Worm (Caenorhabditis elegans) whole organism, L1 larva: ENCODE data around the gene ZK856.18.
A peak's percentile ranks its signal among the peaks of the same experiment; 100 is the strongest.

ENCODE experiments used
- C16A3.4 ChIP-seq: fragments of 150-350 bp; optimal IDR thresholded peaks from 2 replicates; lab custom pipeline; 2014; ENCODE audit warnings: missing biosample characterization, missing genetic modification characterization
- Y116A8C.19 ChIP-seq: sonication (generic microtip); optimal IDR thresholded peaks from 2 replicates; lab custom pipeline; 2016; ENCODE audit warnings: missing compliant biosample characterization, missing genetic modification characterization, borderline replicate concordance
- aha-1 ChIP-seq: fragments of 150-350 bp; optimal IDR thresholded peaks from 2 replicates; lab custom pipeline; 2014; ENCODE audit warnings: missing biosample characterization, missing genetic modification characterization
- blmp-1 ChIP-seq: fragments of 150-350 bp; optimal IDR thresholded peaks from 2 replicates; lab custom pipeline; 2014; ENCODE audit warnings: missing biosample characterization, missing genetic modification characterization
- ces-1 ChIP-seq: fragments of 150-350 bp; optimal IDR thresholded peaks from 2 replicates; lab custom pipeline; 2014; ENCODE audit warnings: missing biosample characterization, missing genetic modification reagents, missing genetic modification characterization
- dpl-1 ChIP-seq, 3 experiments: fragments of 150-350 bp in 2 of 3; sonication (generic microtip) in 1 of 3; optimal IDR thresholded peaks; 2 replicates each; lab custom pipeline; 2014 to 2017; ENCODE audit warnings: missing biosample characterization in 3 of 3, missing genetic modification characterization in 3 of 3, missing genetic modification reagents in 3 of 3
- efl-1 ChIP-seq, 4 experiments: fragments of 150-350 bp; optimal IDR thresholded peaks in 3 of 4; peaks in 1 of 4; 1 replicate in 1 of 4; 2 replicates in 3 of 4; lab custom pipeline; 2014; ENCODE audit warnings: missing biosample characterization in 2 of 4, missing genetic modification characterization in 2 of 4, missing genetic modification reagents in 2 of 4
- efl-3 ChIP-seq: fragments of 200-800 bp; sonication (Bioruptor generic); optimal IDR thresholded peaks from 2 replicates; lab custom pipeline; 2018; ENCODE audit warnings: mild to moderate bottlenecking, missing genetic modification characterization, missing compliant biosample characterization
- elt-2 ChIP-seq: sonication (generic microtip); optimal IDR thresholded peaks from 2 replicates; lab custom pipeline; 2016; ENCODE audit warnings: missing genetic modification characterization, mild to moderate bottlenecking, inconsistent platforms, missing compliant biosample characterization, missing genetic modification reagents
- fkh-4 ChIP-seq: sonication (generic microtip); optimal IDR thresholded peaks from 2 replicates; lab custom pipeline; 2016; ENCODE audit warnings: missing compliant biosample characterization, missing genetic modification characterization, borderline replicate concordance
- fkh-8 ChIP-seq: sonication (generic microtip); optimal IDR thresholded peaks from 2 replicates; lab custom pipeline; 2016; ENCODE audit warnings: mild to moderate bottlenecking, missing genetic modification characterization, missing compliant biosample characterization
- hlh-17 ChIP-seq: fragments of 200-800 bp; sonication (Bioruptor generic); optimal IDR thresholded peaks from 2 replicates; lab custom pipeline; 2018; ENCODE audit warnings: missing genetic modification characterization, mild to moderate bottlenecking, missing compliant biosample characterization, moderate library complexity, borderline replicate concordance
- irx-1 ChIP-seq: sonication (generic microtip); optimal IDR thresholded peaks from 2 replicates; lab custom pipeline; 2016; ENCODE audit warnings: missing genetic modification characterization, missing compliant biosample characterization
- lin-13 ChIP-seq: fragments of 150-350 bp; optimal IDR thresholded peaks from 2 replicates; lab custom pipeline; 2014; ENCODE audit warnings: missing biosample characterization, missing genetic modification reagents, missing genetic modification characterization
- lin-35 ChIP-seq, 2 experiments: fragments of 150-350 bp; optimal IDR thresholded peaks; 2 replicates each; lab custom pipeline; 2014; ENCODE audit warnings: missing biosample characterization in 2 of 2, missing genetic modification characterization in 2 of 2, missing genetic modification reagents in 2 of 2
- lin-39 ChIP-seq: fragments of 150-350 bp; optimal IDR thresholded peaks from 2 replicates; lab custom pipeline; 2014; ENCODE audit warnings: missing biosample characterization, missing genetic modification reagents, missing genetic modification characterization
- nhr-20 ChIP-seq: sonication (generic microtip); optimal IDR thresholded peaks from 2 replicates; lab custom pipeline; 2016; ENCODE audit warnings: mild to moderate bottlenecking, missing genetic modification characterization, missing compliant biosample characterization
- nhr-237 ChIP-seq: fragments of 150-350 bp; optimal IDR thresholded peaks from 2 replicates; lab custom pipeline; 2014; ENCODE audit warnings: missing biosample characterization, missing genetic modification characterization
- nhr-28 ChIP-seq: fragments of 150-350 bp; optimal IDR thresholded peaks from 2 replicates; lab custom pipeline; 2014; ENCODE audit warnings: missing biosample characterization, missing genetic modification characterization
- nhr-76 ChIP-seq: sonication (generic microtip); optimal IDR thresholded peaks from 2 replicates; lab custom pipeline; 2017; ENCODE audit warnings: missing biosample characterization, missing genetic modification characterization
- nhr-84 ChIP-seq: sonication (generic microtip); optimal IDR thresholded peaks from 2 replicates; lab custom pipeline; 2017; ENCODE audit warnings: missing biosample characterization, missing genetic modification characterization
- nhr-90 ChIP-seq: sonication (generic microtip); optimal IDR thresholded peaks from 2 replicates; lab custom pipeline; 2016; ENCODE audit warnings: mild to moderate bottlenecking, missing genetic modification characterization, missing compliant biosample characterization; ENCODE audit not compliant: poor library complexity
- pax-3 ChIP-seq: fragments of 200-800 bp; sonication (Bioruptor generic); optimal IDR thresholded peaks from 2 replicates; lab custom pipeline; 2018; ENCODE audit warnings: mild to moderate bottlenecking, missing genetic modification characterization, moderate library complexity, missing compliant biosample characterization
- rnt-1 ChIP-seq: sonication (generic microtip); optimal IDR thresholded peaks from 2 replicates; lab custom pipeline; 2016; ENCODE audit warnings: mild to moderate bottlenecking, missing genetic modification characterization, moderate library complexity, missing compliant biosample characterization
- sptf-1 ChIP-seq: fragments of 150-350 bp; optimal IDR thresholded peaks from 2 replicates; lab custom pipeline; 2014; ENCODE audit warnings: missing biosample characterization, missing genetic modification characterization
- tbx-2 ChIP-seq: sonication (generic microtip); optimal IDR thresholded peaks from 2 replicates; lab custom pipeline; 2016; ENCODE audit warnings: missing genetic modification characterization, missing compliant biosample characterization
- tlp-1 ChIP-seq: fragments of 150-350 bp; optimal IDR thresholded peaks from 2 replicates; lab custom pipeline; 2014; ENCODE audit warnings: missing biosample characterization, missing genetic modification characterization
- vab-15 ChIP-seq: sonication (generic microtip); optimal IDR thresholded peaks from 2 replicates; lab custom pipeline; 2017; ENCODE audit warnings: missing genotype, mild to moderate bottlenecking, missing genetic modification characterization, missing compliant biosample characterization
- xbp-1 ChIP-seq: sonication (generic microtip); optimal IDR thresholded peaks from 2 replicates; lab custom pipeline; 2016; ENCODE audit warnings: missing genetic modification characterization, missing compliant biosample characterization
- ztf-11 ChIP-seq, 2 experiments: sonication (generic microtip); optimal IDR thresholded peaks; 2 replicates each; lab custom pipeline; 2016 to 2017; ENCODE audit warnings: missing genetic modification characterization in 2 of 2, missing biosample characterization in 1 of 2, missing compliant biosample characterization in 1 of 2
- ztf-4 ChIP-seq: fragments of 150-350 bp; optimal IDR thresholded peaks from 2 replicates; lab custom pipeline; 2014; ENCODE audit warnings: missing biosample characterization, missing genetic modification characterization

ZK856.18 gene

DNA sequence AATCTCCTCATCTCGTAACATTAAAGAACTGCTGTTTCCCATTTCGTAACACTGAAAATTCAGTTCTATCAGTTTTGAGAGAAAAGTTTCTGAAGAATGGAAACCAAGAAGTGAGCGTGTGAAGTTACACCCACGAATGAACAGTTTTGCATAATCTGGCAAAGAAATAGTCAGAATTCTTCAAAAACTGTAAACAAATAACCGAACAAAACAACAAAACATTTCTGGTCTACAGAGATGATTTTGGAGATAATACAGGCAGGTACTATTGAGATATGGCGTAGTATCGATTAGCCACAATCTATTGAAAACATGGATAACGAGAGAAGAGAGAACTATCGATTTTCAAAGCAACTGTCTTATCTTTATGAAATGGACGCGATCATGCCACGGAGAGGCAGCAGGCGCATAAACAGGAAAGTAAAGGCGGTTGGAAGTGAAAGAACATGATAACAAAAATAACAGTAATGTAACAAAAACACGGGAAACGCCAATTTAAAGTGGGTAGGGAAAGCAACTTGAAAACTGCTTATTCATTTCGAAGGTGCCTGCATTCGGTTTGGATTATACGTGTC, 17.7 kb upstream of the ZK856.18 start, which contains the start of gene chpf-1 (continued):
- TF ChIP-seq xbp-1 (tag; lab: Kevin White, UChicago) (no peak), sptf-1 (tag; lab: Kevin White, UChicago) (no peak), hlh-17 (GFP tag; lab: Kevin White, UChicago) (no peak), fkh-4 (tag; lab: Kevin White, UChicago) (no peak), Y116A8C.19 (tag; lab: Kevin White, UChicago) (no peak), nhr-84 (tag; lab: Kevin White, UChicago) (no peak), elt-2 (tag; lab: Kevin White, UChicago) (peak; percentile 22), blmp-1 (tag; lab: Kevin White, UChicago) (peak; percentile 80)

DNA sequence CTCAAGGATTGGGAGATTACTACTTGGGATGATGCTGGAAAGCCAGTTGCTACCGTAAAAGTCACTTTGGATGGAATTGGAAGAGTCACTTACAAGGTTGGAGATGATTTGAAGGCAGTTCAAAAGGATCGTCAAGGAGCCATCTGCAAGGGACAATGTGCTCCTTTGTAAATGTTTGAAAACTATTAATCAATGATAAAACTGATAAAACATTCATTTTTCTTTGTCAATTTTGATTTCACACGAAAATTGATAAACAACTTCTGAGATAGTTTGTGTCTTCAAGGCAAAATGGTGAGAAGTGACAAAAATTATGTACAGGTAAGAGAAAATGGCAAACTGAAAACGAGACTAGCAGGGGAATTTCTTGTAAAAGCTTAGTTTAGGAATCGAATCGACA, 16.5 kb upstream of the ZK856.18 start:
- TF ChIP-seq fkh-8 (no peak), efl-1 (optimal IDR thresholded peaks at IDR 0.05; lab: Kevin White, UChicago) (no peak), efl-1 (GFP tag; optimal IDR thresholded peaks at IDR 0.05 in 1 of 2; lab: Kevin White, UChicago) (peak in 1 of 2 experiments; percentile 91), elt-2 (tag; lab: Kevin White, UChicago) (peak; percentile 15), pax-3 (tag; lab: Kevin White, UChicago) (no peak)

DNA sequence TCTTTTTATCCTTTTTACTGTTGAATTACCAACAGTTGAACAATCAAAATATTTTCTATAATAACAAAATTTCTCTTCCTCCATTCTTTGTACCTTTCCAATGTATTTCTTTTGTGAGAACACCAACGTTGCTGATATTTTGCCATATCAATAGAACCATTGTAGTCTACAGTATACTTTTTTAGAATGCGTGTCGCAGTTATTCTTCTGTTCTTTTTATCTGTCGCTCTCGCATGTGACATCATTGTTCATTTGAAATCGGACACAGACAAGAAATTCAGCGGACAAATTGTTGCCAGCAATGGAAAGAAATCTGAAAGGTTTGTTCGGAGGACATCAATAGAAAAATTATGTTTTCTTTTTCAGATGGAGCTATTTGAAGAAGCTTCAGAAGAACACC, 16.1 kb upstream of the ZK856.18 start, which contains the start of gene ZK856.7:
ZK856.7 (plus strand) TSS at position 186 of the 400 bp plus-strand sequence.
- TF ChIP-seq nhr-20 (tag; lab: Kevin White, UChicago) = peak; percentile 16
- peak; percentile 9 for TF ChIP-seq blmp-1 (tag; lab: Kevin White, UChicago)
- TF ChIP-seq nhr-84 (tag; lab: Kevin White, UChicago) = no peak

DNA sequence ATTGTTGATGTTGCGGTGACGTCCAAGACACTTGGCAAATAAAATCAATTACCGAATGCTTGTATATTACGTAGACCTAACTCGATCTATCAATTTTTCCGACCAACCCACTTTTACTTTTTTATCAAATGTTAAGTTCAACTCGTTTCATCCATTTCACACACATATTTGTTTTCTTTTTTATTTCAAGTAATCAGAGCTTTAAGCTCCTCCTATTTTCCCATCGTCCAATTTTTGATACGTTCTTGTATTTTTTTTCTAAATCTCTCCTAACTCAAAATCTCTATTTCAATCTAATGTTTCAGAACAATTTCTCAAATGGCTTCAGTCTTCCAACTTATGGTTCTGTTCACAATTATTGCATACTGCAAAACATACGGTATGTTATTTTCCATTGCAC, 12.6 kb upstream of the ZK856.18 start, which contains the start of gene ZK856.6:
ZK856.6 (plus strand) TSS at position 301 of the 400 bp plus-strand sequence.
- no peak for TF ChIP-seq aha-1 (tag; lab: Kevin White, UChicago)
- no peak for TF ChIP-seq irx-1 (tag; lab: Kevin White, UChicago)
- TF ChIP-seq nhr-76 (tag; lab: Kevin White, UChicago) = no peak
- TF ChIP-seq rnt-1 (tag; lab: Kevin White, UChicago) = no peak
- no peak for TF ChIP-seq vab-15 (tag; lab: Kevin White, UChicago)
- TF ChIP-seq nhr-28 (tag; lab: Kevin White, UChicago) = no peak
- no peak for TF ChIP-seq ces-1 (GFP tag; lab: Kevin White, UChicago)
- TF ChIP-seq tbx-2 (tag; lab: Kevin White, UChicago) = no peak
- TF ChIP-seq nhr-84 (tag; lab: Kevin White, UChicago) = no peak

DNA sequence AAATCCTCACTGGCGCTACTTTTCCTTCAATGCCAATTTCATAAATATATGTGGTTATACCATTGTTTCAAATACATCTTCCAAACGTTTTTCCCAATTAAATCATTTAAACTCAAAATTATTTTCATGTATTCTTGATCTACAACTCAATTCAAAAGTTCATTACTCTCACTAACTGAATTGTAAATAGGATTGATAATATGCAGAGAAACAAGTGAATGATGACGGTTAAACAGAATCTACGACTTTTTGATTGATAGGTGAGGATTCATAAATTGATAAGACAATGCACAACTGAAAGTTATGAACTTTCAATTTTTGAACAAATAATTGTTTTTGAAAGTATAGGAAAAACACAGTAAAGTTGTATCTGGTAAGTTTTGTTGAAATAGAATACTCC, 5.4 kb upstream of the ZK856.18 start:
- no peak for TF ChIP-seq C16A3.4
- TF ChIP-seq lin-13 (GFP tag; lab: Kevin White, UChicago) = no peak
- TF ChIP-seq efl-3 (GFP tag; lab: Kevin White, UChicago) = no peak
- TF ChIP-seq dpl-1 (GFP tag; optimal IDR thresholded peaks at IDR 0.05; lab: Kevin White, UChicago) = no peak
- TF ChIP-seq lin-39 (tag; lab: Kevin White, UChicago) = no peak
- no peak for TF ChIP-seq nhr-90 (tag; lab: Kevin White, UChicago)
- TF ChIP-seq tlp-1 (tag; lab: Kevin White, UChicago) = no peak
- no peak for TF ChIP-seq irx-1 (tag; lab: Kevin White, UChicago)
- TF ChIP-seq nhr-237 = no peak
- no peak for TF ChIP-seq ztf-11 (tag; optimal IDR thresholded peaks at IDR 0.05; lab: Kevin White, UChicago)
- TF ChIP-seq lin-35 (GFP tag; optimal IDR thresholded peaks at IDR 0.05; lab: Kevin White, UChicago) = no peak
- no peak for TF ChIP-seq ztf-4
- TF ChIP-seq, all 84 proteins: peak for 0
